Fruit fly (Drosophila melanogaster): Measurements from ENCODE around the gene Cdk1.

Cdk1 gene

dm6 chr2L:10396877-10397587 is 11.0 kb upstream of the Cdk1 start:
- TF ChIP-seq noc (tag; optimal IDR thresholded peaks at IDR 0.05) = no peak

DNA sequence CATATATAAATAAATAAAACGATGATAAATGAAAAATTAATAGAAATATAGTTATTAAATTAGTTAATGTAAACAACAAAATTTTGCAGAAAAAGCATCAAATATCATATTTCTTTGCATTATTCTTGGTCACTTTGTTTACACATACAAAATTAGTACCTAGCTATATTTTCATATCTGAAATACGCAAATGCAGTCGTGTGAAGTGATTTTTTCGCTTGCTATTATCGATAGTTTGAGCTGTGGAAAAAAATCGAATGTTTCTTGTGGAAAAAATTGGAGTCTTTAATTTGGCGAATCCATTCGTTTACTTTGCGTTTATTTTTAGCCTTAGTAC is 10.4 kb upstream of the Cdk1 start, which contains the start of gene Cnot4:
Gene Cnot4 (plus strand): TSS at position 229 of the 337 bp plus-strand sequence.
- TF ChIP-seq noc (tag; optimal IDR thresholded peaks at IDR 0.05) = no peak

- no peak for TF ChIP-seq noc (tag; optimal IDR thresholded peaks at IDR 0.05)
These were observed 9.8 kb upstream of the Cdk1 start, which contains the start of gene Mdh1 for dm6 chr2L:10395642-10396487. Gene Mdh1, minus strand, starts transcription at chr2L:10396332.

- no peak for TF ChIP-seq noc (tag; optimal IDR thresholded peaks at IDR 0.05)
These were observed 9.0 kb upstream of the Cdk1 start for dm6 chr2L:10395035-10395434.

DNA sequence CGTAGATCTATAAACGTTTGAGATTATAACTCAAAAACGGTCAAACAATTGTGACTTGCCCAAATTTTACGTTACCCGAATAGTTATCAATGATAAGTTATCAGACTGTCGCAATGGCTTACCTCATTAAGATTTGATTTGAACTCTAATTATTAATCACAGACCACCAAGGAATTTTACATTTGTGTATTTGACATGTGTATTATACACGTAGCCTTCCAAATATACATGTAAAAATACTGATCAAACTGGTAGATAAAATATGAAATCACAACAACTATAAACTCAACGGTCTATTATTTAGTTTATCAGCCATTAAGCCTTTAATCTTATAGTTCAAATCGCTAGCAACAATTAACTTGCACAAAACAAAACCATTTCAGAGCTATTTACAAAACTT is 7.4 kb upstream of the Cdk1 start:
- TF ChIP-seq noc (tag; optimal IDR thresholded peaks at IDR 0.05) = no peak

- peak; percentile 31 for TF ChIP-seq noc (tag; optimal IDR thresholded peaks at IDR 0.05)
These were observed 2.0 kb upstream of the Cdk1 start, which contains the start of gene da for dm6 chr2L:10387869-10388726. Gene da, plus strand, starts transcription at chr2L:10388105.

DNA sequence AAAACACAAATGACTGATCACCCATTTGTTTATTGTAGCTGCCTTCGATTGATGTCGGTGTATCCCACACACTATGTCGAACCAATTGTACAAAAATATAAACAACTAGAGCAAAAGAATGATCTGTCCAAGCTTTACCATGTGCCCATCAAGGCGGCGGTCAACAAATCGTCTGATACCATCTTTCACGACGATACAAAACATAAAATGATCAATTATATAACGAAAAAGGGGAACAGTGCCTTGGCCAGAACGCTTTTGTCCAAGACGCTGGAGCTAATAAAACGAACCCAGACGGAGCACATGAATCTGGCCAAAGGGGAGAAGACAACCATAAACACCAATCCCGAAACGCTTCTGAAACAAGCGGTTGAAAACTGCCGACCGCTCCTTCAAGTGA is 762 bp upstream of the Cdk1 start:
- no peak for TF ChIP-seq noc (tag; optimal IDR thresholded peaks at IDR 0.05)

DNA sequence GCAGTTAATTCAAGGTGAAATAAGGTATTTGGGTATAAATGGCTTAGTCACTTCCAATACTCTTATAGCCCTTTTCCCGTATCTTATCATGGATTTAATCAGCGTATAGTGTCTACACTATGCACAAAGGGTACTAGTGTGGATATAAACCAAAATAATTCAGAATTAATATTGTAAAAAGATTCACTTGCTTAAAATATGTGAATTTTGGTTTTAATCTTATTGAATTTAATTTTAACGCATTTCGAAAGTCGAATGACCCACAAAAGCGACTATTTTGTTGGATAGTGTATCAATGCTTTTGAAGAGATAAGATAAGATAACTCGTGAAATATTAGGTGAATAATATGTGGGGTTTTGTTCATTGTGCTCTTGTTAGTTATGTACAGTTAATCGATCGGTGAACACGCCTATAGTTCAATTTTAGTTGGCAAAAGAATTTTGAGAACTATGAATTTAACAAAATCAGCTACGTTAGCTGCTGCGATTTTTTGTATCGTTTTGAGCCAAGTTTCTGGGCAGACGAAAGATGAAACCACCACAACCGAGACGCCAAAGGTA is 4.1 kb downstream of the Cdk1 start, which contains the start of gene CG5096:
Gene CG5096 (plus strand): TSS at position 374 of the 561 bp plus-strand sequence.
- peak; percentile 97 for TF ChIP-seq noc (tag; optimal IDR thresholded peaks at IDR 0.05)

DNA sequence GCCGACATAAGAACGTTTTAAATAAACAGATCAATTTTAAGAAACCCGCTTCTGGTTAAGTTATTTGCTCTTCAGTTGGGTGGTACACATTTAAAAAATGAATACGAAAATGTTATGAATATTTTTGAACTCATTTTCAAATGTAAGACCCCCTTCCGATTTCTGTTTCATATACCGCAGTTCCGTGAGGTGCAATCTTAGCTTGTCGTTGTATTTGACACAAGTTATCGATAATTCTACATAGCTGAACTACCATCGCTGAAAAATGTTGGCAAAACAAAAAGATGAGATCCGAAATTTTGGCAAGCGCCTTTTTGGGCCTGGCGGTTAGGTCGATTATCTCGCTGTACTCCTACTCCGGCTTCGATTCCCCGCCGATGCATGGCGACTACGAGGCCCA is 6.2 kb downstream of the Cdk1 start, which contains the start of gene gny:
Gene gny (plus strand): TSS at position 239 of the 400 bp plus-strand sequence.
- no peak for TF ChIP-seq noc (tag; optimal IDR thresholded peaks at IDR 0.05)

dm6 chr2L:10378631-10379030 is 7.4 kb downstream of the Cdk1 start:
- TF ChIP-seq noc (tag; optimal IDR thresholded peaks at IDR 0.05) = no peak

DNA sequence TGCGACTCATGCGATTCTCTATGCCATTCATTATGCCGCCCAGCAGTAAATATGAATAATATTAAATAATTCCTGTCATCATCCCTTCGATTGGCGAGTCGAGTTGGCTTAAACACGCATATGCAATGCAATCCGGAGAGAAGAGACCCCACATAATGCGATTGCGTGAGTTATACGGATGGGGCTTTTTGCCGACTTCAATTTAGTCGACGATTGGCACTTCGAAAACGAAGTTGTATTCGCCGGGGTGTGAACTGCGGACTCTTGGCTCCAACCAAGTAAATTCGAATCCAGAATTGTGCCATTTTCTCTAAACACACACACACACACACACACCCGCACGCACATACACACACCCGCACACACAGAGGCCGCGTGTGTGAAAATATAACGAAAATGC is 9.8 kb downstream of the Cdk1 start:
- TF ChIP-seq noc (tag; optimal IDR thresholded peaks at IDR 0.05) = no peak

DNA sequence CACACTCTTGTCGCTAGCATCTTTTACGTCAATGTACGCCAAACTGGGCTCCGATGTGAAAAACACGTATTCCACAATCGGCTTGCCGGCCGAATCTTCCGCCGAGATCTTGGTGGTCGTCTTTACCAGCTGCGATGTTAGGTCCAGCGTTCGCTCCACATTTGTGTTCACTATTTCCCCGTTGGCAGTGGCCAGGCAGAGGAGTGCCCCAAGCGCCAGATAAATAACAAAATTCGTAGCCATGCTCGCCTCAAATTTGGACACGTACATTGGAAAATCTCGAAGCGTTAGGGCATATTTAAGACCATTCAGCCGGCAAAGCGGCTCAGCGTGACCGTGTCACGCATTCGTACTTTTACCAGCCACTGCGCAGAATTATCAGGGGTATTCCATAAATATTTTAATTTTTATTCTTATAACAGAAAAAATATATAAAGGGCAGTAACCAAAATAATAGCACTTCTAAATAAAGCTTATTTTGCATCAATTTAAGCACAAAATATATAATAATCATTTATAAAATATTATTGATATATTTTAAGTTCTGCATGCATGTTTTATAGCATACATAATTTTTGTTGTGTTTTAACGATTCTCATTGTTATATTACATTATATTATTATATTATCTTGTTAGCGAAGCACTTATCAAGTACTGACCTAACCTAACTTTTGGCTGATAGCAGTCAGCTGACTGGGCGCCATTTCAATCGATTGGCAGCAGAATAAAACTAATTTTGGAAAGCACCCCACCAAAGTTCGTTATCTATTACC is 10.4 kb downstream of the Cdk1 start, which contains the start of the genes CG33303 and dpr19:
Gene CG33303 (minus strand): TSS at position 294 of the 773 bp plus-strand sequence.
Gene dpr19 (plus strand): TSS at position 705 of the 773 bp plus-strand sequence.
- TF ChIP-seq noc (tag; optimal IDR thresholded peaks at IDR 0.05) = peak; percentile 11

dm6 chr2L:10373605-10374269 is 12.3 kb downstream of the Cdk1 start, which contains the start of gene rho-5:
Gene rho-5, minus strand, starts transcription at chr2L:10373900.
- TF ChIP-seq noc (tag; optimal IDR thresholded peaks at IDR 0.05) = no peak

dm6 chr2L:10372297-10372696 is 13.8 kb downstream of the Cdk1 start:
- no peak for TF ChIP-seq noc (tag; optimal IDR thresholded peaks at IDR 0.05)

Measured in whole organism, larva.